Worm (Caenorhabditis elegans) whole organism, late embryonic: ENCODE measurements around the gene gcy-33.

Experiments used
- C08G9.2 ChIP-seq: sonication (generic microtip); optimal IDR thresholded peaks from 2 replicates; lab custom pipeline; 2016; ENCODE audit warnings: mild to moderate bottlenecking, missing genetic modification characterization, moderate library complexity, missing compliant biosample characterization
- C38D4.7 ChIP-seq: fragments of 200-800 bp; sonication (Bioruptor generic); optimal IDR thresholded peaks from 2 replicates; lab custom pipeline; 2018; ENCODE audit warnings: mild to moderate bottlenecking, missing genetic modification characterization, moderate library complexity, missing compliant biosample characterization
- K02D7.2 ChIP-seq: sonication (generic microtip); optimal IDR thresholded peaks from 2 replicates; lab custom pipeline; 2017; ENCODE audit warnings: mild to moderate bottlenecking, missing genetic modification characterization, missing compliant biosample characterization
- K09A11.1 ChIP-seq: sonication (generic microtip); optimal IDR thresholded peaks from 2 replicates; lab custom pipeline; 2017; ENCODE audit warnings: antibody characterized with exemption, mild to moderate bottlenecking, missing genetic modification characterization, missing compliant biosample characterization; ENCODE audit not compliant: insufficient read depth
- T23F11.4 ChIP-seq: fragments of 200-800 bp; sonication (Bioruptor generic); optimal IDR thresholded peaks from 2 replicates; lab custom pipeline; 2018; ENCODE audit warnings: mild to moderate bottlenecking, missing genetic modification characterization, missing compliant biosample characterization
- ama-1 ChIP-seq: fragments of 150-350 bp; optimal IDR thresholded peaks from 2 replicates; lab custom pipeline; 2014
- ceh-14 ChIP-seq: sonication (generic microtip); optimal IDR thresholded peaks from 2 replicates; lab custom pipeline; 2016; ENCODE audit warnings: missing genotype, missing genetic modification characterization, missing compliant biosample characterization
- ceh-18 ChIP-seq: sonication (generic microtip); optimal IDR thresholded peaks from 2 replicates; lab custom pipeline; 2016; ENCODE audit warnings: missing genetic modification characterization, missing compliant biosample characterization
- ceh-2 ChIP-seq: sonication (generic microtip); optimal IDR thresholded peaks from 2 replicates; lab custom pipeline; 2016; ENCODE audit warnings: missing genotype, missing genetic modification characterization, missing compliant biosample characterization
- ceh-22 ChIP-seq: sonication (generic microtip); optimal IDR thresholded peaks from 2 replicates; lab custom pipeline; 2017; ENCODE audit warnings: missing biosample characterization, missing genetic modification characterization
- ceh-30 ChIP-seq: fragments of 150-350 bp; optimal IDR thresholded peaks from 2 replicates; lab custom pipeline; 2014; ENCODE audit warnings: missing biosample characterization, missing genetic modification characterization
- ceh-31 ChIP-seq: sonication (generic microtip); optimal IDR thresholded peaks from 2 replicates; lab custom pipeline; 2016; ENCODE audit warnings: missing genetic modification characterization, missing compliant biosample characterization
- ceh-34 ChIP-seq: sonication (generic microtip); optimal IDR thresholded peaks from 2 replicates; lab custom pipeline; 2016; ENCODE audit warnings: mild to moderate bottlenecking, missing genetic modification characterization, missing compliant biosample characterization
- ceh-6 ChIP-seq: fragments of 200-800 bp; sonication (Bioruptor generic); optimal IDR thresholded peaks from 2 replicates; lab custom pipeline; 2018; ENCODE audit warnings: mild to moderate bottlenecking, missing genetic modification characterization, missing compliant biosample characterization
- dve-1 ChIP-seq: sonication (generic microtip); optimal IDR thresholded peaks from 2 replicates; lab custom pipeline; 2017; ENCODE audit warnings: antibody characterized with exemption, mild to moderate bottlenecking, missing genetic modification characterization, missing compliant biosample characterization
- elt-2 ChIP-seq: sonication (generic microtip); optimal IDR thresholded peaks from 2 replicates; lab custom pipeline; 2016; ENCODE audit warnings: missing genetic modification reagents, missing genetic modification characterization, missing compliant biosample characterization
- fax-1 ChIP-seq: sonication (generic microtip); optimal IDR thresholded peaks from 2 replicates; lab custom pipeline; 2016; ENCODE audit warnings: missing genotype, missing genetic modification characterization, missing compliant biosample characterization
- fkh-6 ChIP-seq: sonication (generic microtip); optimal IDR thresholded peaks from 2 replicates; lab custom pipeline; 2016; ENCODE audit warnings: missing genetic modification characterization, missing compliant biosample characterization
- hlh-13 ChIP-seq: fragments of 200-800 bp; sonication (Bioruptor generic); optimal IDR thresholded peaks from 2 replicates; lab custom pipeline; 2018; ENCODE audit warnings: mild to moderate bottlenecking, missing genetic modification characterization, missing compliant biosample characterization
- hlh-15 ChIP-seq: sonication (generic microtip); optimal IDR thresholded peaks from 2 replicates; lab custom pipeline; 2016; ENCODE audit warnings: missing genetic modification characterization, missing compliant biosample characterization
- hlh-30 ChIP-seq: sonication (generic microtip); optimal IDR thresholded peaks from 2 replicates; lab custom pipeline; 2017; ENCODE audit warnings: antibody characterized with exemption, missing genetic modification characterization, missing compliant biosample characterization; ENCODE audit not compliant: insufficient read depth
- lim-6 ChIP-seq: sonication (generic microtip); optimal IDR thresholded peaks from 2 replicates; lab custom pipeline; 2016; ENCODE audit warnings: missing genetic modification characterization, missing compliant biosample characterization
- nfya-1 ChIP-seq: sonication (generic microtip); optimal IDR thresholded peaks from 2 replicates; lab custom pipeline; 2017; ENCODE audit warnings: missing genetic modification characterization, mild to moderate bottlenecking, missing compliant biosample characterization, antibody characterized with exemption, moderate library complexity
- nhr-232 ChIP-seq: sonication (generic microtip); optimal IDR thresholded peaks from 2 replicates; lab custom pipeline; 2016; ENCODE audit warnings: missing genetic modification characterization, missing compliant biosample characterization
- pag-3 ChIP-seq: sonication (generic microtip); optimal IDR thresholded peaks from 2 replicates; lab custom pipeline; 2016; ENCODE audit warnings: missing compliant biosample characterization, missing genetic modification characterization, borderline replicate concordance
- pat-9 ChIP-seq: fragments of 200-800 bp; sonication (Bioruptor generic); optimal IDR thresholded peaks from 2 replicates; lab custom pipeline; 2018; ENCODE audit warnings: mild to moderate bottlenecking, missing genetic modification characterization, moderate library complexity, missing compliant biosample characterization
- pqm-1 ChIP-seq: sonication (generic microtip); optimal IDR thresholded peaks from 2 replicates; lab custom pipeline; 2016; ENCODE audit warnings: missing genetic modification characterization, missing compliant biosample characterization
- pros-1 ChIP-seq: fragments of 150-350 bp; optimal IDR thresholded peaks from 2 replicates; lab custom pipeline; 2014; ENCODE audit warnings: missing biosample characterization, missing genetic modification reagents, missing genetic modification characterization
- ref-2 ChIP-seq: sonication (generic microtip); optimal IDR thresholded peaks from 2 replicates; lab custom pipeline; 2016; ENCODE audit warnings: missing genetic modification characterization, missing compliant biosample characterization
- rnt-1 ChIP-seq: sonication (generic microtip); optimal IDR thresholded peaks from 2 replicates; lab custom pipeline; 2016; ENCODE audit warnings: missing genetic modification characterization, missing compliant biosample characterization
- sdc-2 ChIP-seq: sonication (generic microtip); optimal IDR thresholded peaks from 2 replicates; lab custom pipeline; 2016; ENCODE audit warnings: missing genotype, missing genetic modification characterization, missing compliant biosample characterization
- sox-2 ChIP-seq: fragments of 200-800 bp; sonication (Bioruptor generic); IDR thresholded peaks from 2 replicates; pipeline ENCODE4 v1.3.6; 2022; ENCODE audit warnings: missing genetic modification reagents, missing genetic modification characterization, missing compliant biosample characterization
- tbx-2 ChIP-seq: sonication (generic microtip); optimal IDR thresholded peaks from 2 replicates; lab custom pipeline; 2016; ENCODE audit warnings: missing genetic modification characterization, missing compliant biosample characterization
- ttx-3 ChIP-seq: sonication (generic microtip); optimal IDR thresholded peaks from 2 replicates; lab custom pipeline; 2016; ENCODE audit warnings: missing genetic modification reagents, missing genetic modification characterization, missing compliant biosample characterization
- unc-3 ChIP-seq, 2 experiments: fragments of 200-800 bp in 1 of 2; sonication (Bioruptor generic) in 1 of 2; sonication (generic microtip) in 1 of 2; conservative IDR thresholded peaks in 1 of 2; optimal IDR thresholded peaks in 1 of 2; 2 replicates each; pipeline versions ENCODE4 v1.3.6 to Lab custom; 2016 to 2022; ENCODE audit warnings: missing compliant biosample characterization in 2 of 2, missing genetic modification characterization in 2 of 2, missing genetic modification reagents in 1 of 2
- unc-42 ChIP-seq: sonication (generic microtip); optimal IDR thresholded peaks from 2 replicates; lab custom pipeline; 2016; ENCODE audit warnings: missing genotype, missing genetic modification characterization, missing compliant biosample characterization
- unc-86 ChIP-seq: sonication (generic microtip); optimal IDR thresholded peaks from 2 replicates; lab custom pipeline; 2016; ENCODE audit warnings: missing genetic modification characterization, missing compliant biosample characterization
- ztf-16 ChIP-seq: sonication (generic microtip); optimal IDR thresholded peaks from 2 replicates; lab custom pipeline; 2017; ENCODE audit warnings: missing genetic modification characterization, missing compliant biosample characterization

The gcy-33 gene

ce11 chrV:11979673-11980561 lies 21.7 kb downstream of the gcy-33 start, which contains the start of gene snr-4:
Gene snr-4, minus strand, starts transcription at chrV:11979723.
- TF ChIP-seq C38D4.7 (GFP tag; lab: Kevin White, UChicago), result peak; percentile 31
- TF ChIP-seq pat-9 (tag; lab: Kevin White, UChicago), result no peak
- peak; percentile 63 for TF ChIP-seq ceh-34 (tag; lab: Kevin White, UChicago)
- TF ChIP-seq hlh-13 (GFP tag; lab: Kevin White, UChicago), result no peak
- TF ChIP-seq ref-2 (tag; lab: Kevin White, UChicago), result peak; percentile 58
- TF ChIP-seq nfya-1 (tag; lab: Kevin White, UChicago), result peak; percentile 89
- peak; percentile 70 for TF ChIP-seq unc-42
- no peak for TF ChIP-seq fkh-6 (tag; lab: Kevin White, UChicago)
- peak; percentile 2 for TF ChIP-seq fax-1 (tag; lab: Kevin White, UChicago)
- TF ChIP-seq ztf-16, result peak; percentile 15
- TF ChIP-seq tbx-2 (tag; lab: Kevin White, UChicago), result peak; percentile 66
- TF ChIP-seq rnt-1 (tag; lab: Kevin White, UChicago), result peak; percentile 69
- TF ChIP-seq unc-3 (GFP tag; conservative IDR thresholded peaks at IDR 0.05; lab: Robert Waterston, UW), result no peak
- TF ChIP-seq unc-3 (tag; optimal IDR thresholded peaks at IDR 0.05; lab: Kevin White, UChicago), result peak; percentile 11
- peak; percentile 73 for TF ChIP-seq hlh-30 (tag; lab: Kevin White, UChicago)
- no peak for TF ChIP-seq ceh-30
- no peak for TF ChIP-seq ttx-3 (tag; lab: Kevin White, UChicago)
- TF ChIP-seq ceh-2, result no peak
- TF ChIP-seq ama-1, result peak; percentile 93
- TF ChIP-seq elt-2, result peak; percentile 58
- TF ChIP-seq sox-2, result peak; percentile 85
- TF ChIP-seq dve-1, result peak; percentile 67
- TF ChIP-seq ceh-31, result peak; percentile 51
- TF ChIP-seq ceh-14, result peak; percentile 1
- peak; percentile 10 for TF ChIP-seq K09A11.1 (tag; lab: Kevin White, UChicago)
- TF ChIP-seq K02D7.2 (tag; lab: Kevin White, UChicago), result no peak
- peak; percentile 84 for TF ChIP-seq ceh-18 (tag; lab: Kevin White, UChicago)
- no peak for TF ChIP-seq ceh-6

DNA sequence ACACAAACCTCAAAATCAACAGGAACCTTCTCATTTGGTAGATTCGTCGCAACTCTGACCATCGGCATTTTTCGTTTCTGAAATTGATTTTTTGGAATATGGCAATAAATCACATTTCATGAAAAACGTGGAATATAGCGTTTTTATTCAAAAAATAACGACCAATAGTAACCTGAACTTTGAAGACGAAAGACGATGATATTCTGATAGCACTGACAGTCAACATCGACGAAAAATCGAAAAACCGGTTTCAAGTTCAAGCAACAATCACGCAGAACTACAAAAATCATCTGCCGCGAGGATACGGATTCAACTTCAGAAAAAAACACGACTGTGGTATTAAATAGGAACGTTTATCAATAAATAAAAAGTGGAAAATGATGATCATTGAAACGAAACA lies 23.4 kb downstream of the gcy-33 start, which contains the start of gene mif-2:
Gene mif-2 (minus strand): TSS at position 281 of the 400 bp plus-strand sequence.
- TF ChIP-seq unc-86 (no peak), T23F11.4 (GFP tag; lab: Kevin White, UChicago) (no peak), hlh-30 (tag; lab: Kevin White, UChicago) (no peak), hlh-13 (GFP tag; lab: Kevin White, UChicago) (no peak), ceh-22 (tag; lab: Kevin White, UChicago) (no peak), C38D4.7 (GFP tag; lab: Kevin White, UChicago) (no peak), lim-6 (tag; lab: Kevin White, UChicago) (no peak), pag-3 (tag; lab: Kevin White, UChicago) (no peak), rnt-1 (tag; lab: Kevin White, UChicago) (no peak), sdc-2 (no peak), hlh-15 (tag; lab: Kevin White, UChicago) (no peak), nhr-232 (tag; lab: Kevin White, UChicago) (no peak), pqm-1 (tag; lab: Kevin White, UChicago) (no peak), C08G9.2 (tag; lab: Kevin White, UChicago) (no peak), pros-1 (tag; lab: Kevin White, UChicago) (no peak)
